Worm (Caenorhabditis elegans): ENCODE data around the gene athp-3.

The athp-3 gene

ce11 chrIV:17053261-17053660 lies 5.1 kb upstream of the athp-3 start, which contains the start of gene Y116A8C.23:
Y116A8C.23 (plus strand) TSS chrIV:17053561.
- TF ChIP-seq elt-1 (tag; optimal IDR thresholded peaks at IDR 0.05) (no peak), ama-1 (optimal IDR thresholded peaks at IDR 0.05) (no peak), nhr-28 (tag; optimal IDR thresholded peaks at IDR 0.05) (no peak), elt-2 (tag; optimal IDR thresholded peaks at IDR 0.05) (no peak), unc-39 (tag; optimal IDR thresholded peaks at IDR 0.05) (no peak), nhr-237 (tag; optimal IDR thresholded peaks at IDR 0.05) (no peak), ceh-9 (tag; optimal IDR thresholded peaks at IDR 0.05) (no peak), pha-4 (tag; optimal IDR thresholded peaks at IDR 0.05) (no peak)

- TF ChIP-seq nhr-67 (tag; optimal IDR thresholded peaks at IDR 0.05) (no peak), fos-1 (tag; optimal IDR thresholded peaks at IDR 0.05) (no peak), lin-15B (tag; optimal IDR thresholded peaks at IDR 0.05) (no peak), skn-1 (tag; optimal IDR thresholded peaks at IDR 0.05) (no peak)
Observed at ce11 chrIV:17045691-17046090, 2.5 kb downstream of the athp-3 start, which contains the start of gene clec-195. clec-195 (minus strand) TSS chrIV:17045791.

- TF ChIP-seq ztf-4 (tag; optimal IDR thresholded peaks at IDR 0.05) (no peak), ZK546.5 (tag; optimal IDR thresholded peaks at IDR 0.05) (no peak), snpc-4 (tag; optimal IDR thresholded peaks at IDR 0.05) (no peak), mml-1 (tag; optimal IDR thresholded peaks at IDR 0.05) (no peak), ceh-16 (tag; optimal IDR thresholded peaks at IDR 0.05) (no peak), daf-12 (tag; optimal IDR thresholded peaks at IDR 0.05) (no peak), lin-15B (tag; optimal IDR thresholded peaks at IDR 0.05) (no peak), unc-62 (GFP tag; optimal IDR thresholded peaks at IDR 0.05) (no peak)
Observed at ce11 chrIV:17040618-17041017, 7.5 kb downstream of the athp-3 start, which contains the start of gene Y116A8C.20. Y116A8C.20 (plus strand) TSS chrIV:17040918.

ce11 chrIV:17039545-17039944 lies 8.6 kb downstream of the athp-3 start, which contains the start of gene Y116A8C.19:
Y116A8C.19 (minus strand) TSS chrIV:17039645.
- TF ChIP-seq egl-5 (tag; optimal IDR thresholded peaks at IDR 0.05) (no peak), pha-4 (tag; optimal IDR thresholded peaks at IDR 0.05) (no peak), daf-12 (tag; optimal IDR thresholded peaks at IDR 0.05) (no peak)

- TF ChIP-seq nhr-76 (tag; optimal IDR thresholded peaks at IDR 0.05) (no peak), elt-2 (tag; optimal IDR thresholded peaks at IDR 0.05) (no peak)
Observed at ce11 chrIV:17030494-17030893, 17.7 kb downstream of the athp-3 start, which contains the start of gene nhr-229. nhr-229 (minus strand) TSS chrIV:17030594.

ce11 chrIV:17026568-17026967 lies 21.6 kb downstream of the athp-3 start:
- no peak for TF ChIP-seq ceh-82 (tag; optimal IDR thresholded peaks at IDR 0.05)

- TF ChIP-seq nhr-67 (tag; optimal IDR thresholded peaks at IDR 0.05) (no peak), skn-1 (tag; optimal IDR thresholded peaks at IDR 0.05) (no peak), aly-2 (tag; optimal IDR thresholded peaks at IDR 0.05) (no peak), fos-1 (tag; optimal IDR thresholded peaks at IDR 0.05) (no peak), nhr-43 (tag; optimal IDR thresholded peaks at IDR 0.05; ENCODE audit: poor library complexity, severe bottlenecking) (no peak), pqm-1 (tag; optimal IDR thresholded peaks at IDR 0.05) (no peak), ZK546.5 (tag; optimal IDR thresholded peaks at IDR 0.05) (no peak), mml-1 (tag; optimal IDR thresholded peaks at IDR 0.05) (no peak), pha-4 (tag; optimal IDR thresholded peaks at IDR 0.05) (no peak), ceh-16 (tag; optimal IDR thresholded peaks at IDR 0.05) (no peak), nhr-25 (tag; optimal IDR thresholded peaks at IDR 0.05) (no peak), egl-5 (tag; optimal IDR thresholded peaks at IDR 0.05) (no peak), mdl-1 (tag; optimal IDR thresholded peaks at IDR 0.05) (no peak), nhr-237 (tag; optimal IDR thresholded peaks at IDR 0.05) (no peak)
Observed at ce11 chrIV:17025017-17025416, 23.1 kb downstream of the athp-3 start, which contains the start of gene dct-13. dct-13 (minus strand) TSS chrIV:17025117.

- TF ChIP-seq nhr-11 (tag; optimal IDR thresholded peaks at IDR 0.05) (no peak), skn-1 (tag; optimal IDR thresholded peaks at IDR 0.05) (no peak), mml-1 (tag; optimal IDR thresholded peaks at IDR 0.05) (no peak), ceh-28 (tag; optimal IDR thresholded peaks at IDR 0.05) (no peak), ceh-9 (tag; optimal IDR thresholded peaks at IDR 0.05) (no peak), egl-27 (tag; optimal IDR thresholded peaks at IDR 0.05) (no peak), ztf-11 (tag; optimal IDR thresholded peaks at IDR 0.05) (no peak), zag-1 (tag; optimal IDR thresholded peaks at IDR 0.05) (no peak), nhr-43 (tag; optimal IDR thresholded peaks at IDR 0.05; ENCODE audit: poor library complexity, severe bottlenecking) (no peak), hmg-11 (tag; optimal IDR thresholded peaks at IDR 0.05) (no peak), nhr-12 (tag; optimal IDR thresholded peaks at IDR 0.05) (no peak), pqm-1 (tag; optimal IDR thresholded peaks at IDR 0.05) (no peak), elt-1 (tag; optimal IDR thresholded peaks at IDR 0.05) (no peak), lin-39 (tag; optimal IDR thresholded peaks at IDR 0.05) (no peak), nhr-25 (tag; optimal IDR thresholded peaks at IDR 0.05) (no peak), nhr-23 (tag; optimal IDR thresholded peaks at IDR 0.05) (no peak), mdl-1 (tag; optimal IDR thresholded peaks at IDR 0.05) (no peak), jun-1 (tag; optimal IDR thresholded peaks at IDR 0.05) (no peak)
Observed at ce11 chrIV:17021042-17021441, 27.1 kb downstream of the athp-3 start.

Measured in whole organism, L3 larva.